Worm (Caenorhabditis elegans) whole organism, L2 larva: ENCODE data around the gene srw-101.

ENCODE experiments used
- F13H6.1 ChIP-seq: sonication (generic microtip); optimal IDR thresholded peaks from 2 replicates; lab custom pipeline; 2016; ENCODE audit warnings: missing genetic modification characterization, missing compliant biosample characterization
- ZK546.5 ChIP-seq: sonication (generic microtip); optimal IDR thresholded peaks from 2 replicates; lab custom pipeline; 2017; ENCODE audit warnings: missing biosample characterization, missing genetic modification characterization
- ama-1 ChIP-seq: fragments of 150-350 bp; optimal IDR thresholded peaks from 2 replicates; lab custom pipeline; 2018; ENCODE audit warnings: inconsistent platforms
- lin-39 ChIP-seq: fragments of 150-350 bp; optimal IDR thresholded peaks from 2 replicates; lab custom pipeline; 2014; ENCODE audit warnings: missing biosample characterization, missing genetic modification reagents, missing genetic modification characterization
- lsy-2 ChIP-seq, 2 experiments: fragments of 150-350 bp in 1 of 2; sonication (generic microtip) in 1 of 2; optimal IDR thresholded peaks; 2 replicates each; lab custom pipeline; 2014 to 2017; ENCODE audit warnings: missing biosample characterization in 2 of 2, missing genetic modification characterization in 2 of 2
- mdl-1 ChIP-seq, 2 experiments: fragments of 150-350 bp in 1 of 2; sonication (generic microtip) in 1 of 2; optimal IDR thresholded peaks; 2 replicates each; lab custom pipeline; 2017; ENCODE audit warnings: missing biosample characterization in 2 of 2, missing genetic modification characterization in 2 of 2
- nhr-77 ChIP-seq: fragments of 150-350 bp; optimal IDR thresholded peaks from 2 replicates; lab custom pipeline; 2014; ENCODE audit warnings: missing biosample characterization, missing genetic modification characterization
- snpc-4 ChIP-seq: fragments of 150-350 bp; optimal IDR thresholded peaks from 2 replicates; lab custom pipeline; 2014; ENCODE audit warnings: missing biosample characterization, missing genetic modification characterization
- unc-62 ChIP-seq: fragments of 150-350 bp; optimal IDR thresholded peaks from 2 replicates; lab custom pipeline; 2014; ENCODE audit warnings: missing biosample characterization, missing genetic modification reagents, missing genetic modification characterization
- ztf-11 ChIP-seq: sonication (generic microtip); optimal IDR thresholded peaks from 2 replicates; lab custom pipeline; 2017; ENCODE audit warnings: missing biosample characterization, missing genetic modification characterization

DNA sequence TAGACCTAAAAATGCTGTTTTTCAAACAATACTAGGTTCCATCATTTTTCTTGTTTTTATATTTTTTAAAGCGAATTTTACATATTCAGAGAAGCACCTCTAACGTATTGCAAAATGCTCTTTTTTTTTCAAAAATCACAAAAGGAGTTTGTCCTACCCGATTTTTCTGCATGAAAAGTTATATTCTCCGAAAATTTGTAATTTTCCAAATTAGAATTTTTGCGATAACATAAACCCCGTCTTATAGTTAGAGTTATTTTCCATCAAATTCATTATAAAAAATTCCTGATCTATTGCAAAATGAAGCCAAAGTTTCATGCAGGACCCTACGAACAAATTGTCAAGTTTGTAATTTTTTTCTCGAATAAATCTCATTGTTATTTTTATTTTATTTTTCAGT, 13.6 kb upstream of the srw-101 start, which contains the start of gene srw-99:
- TF ChIP-seq snpc-4 (tag; lab: Kevin White, UChicago) (no peak), F13H6.1 (tag; lab: Kevin White, UChicago) (no peak), ztf-11 (tag; lab: Kevin White, UChicago) (no peak), mdl-1 (tag; optimal IDR thresholded peaks at IDR 0.05; lab: Kevin White, UChicago) (no peak), ama-1 (no peak), unc-62 (GFP tag; lab: Kevin White, UChicago) (no peak), ZK546.5 (tag; lab: Kevin White, UChicago) (no peak), lsy-2 (tag; optimal IDR thresholded peaks at IDR 0.05; lab: Kevin White, UChicago) (no peak), nhr-77 (tag; lab: Kevin White, UChicago) (no peak), lin-39 (tag; lab: Kevin White, UChicago) (no peak)
